Comparison of ENCODE assay signal across 1 worm cellular context in genomic region chrX:1627013-1627412, ce11.
TF ChIP-seq lines count a peak whose summit lies in the region.

No protein-coding gene starts in this region.

TF ChIP-seq in whole organism, L4 larva, 104 proteins besides CTCF, POLR2A, EP300 and RAD21 (continued from another document):
- TF ChIP-seq unc-62 (GFP tag; optimal IDR thresholded peaks at IDR 0.05 in 1 of 2; lab: Kevin White, UChicago) (peak; percentile 79 to 99), unc-62 (tag; optimal IDR thresholded peaks at IDR 0.05; lab: Kevin White, UChicago) (peak; percentile 88), ZK546.5 (tag; optimal IDR thresholded peaks at IDR 0.05; lab: Kevin White, UChicago) (peak; percentile 22 to 66), ztf-7 (tag; optimal IDR thresholded peaks at IDR 0.05; lab: Kevin White, UChicago) (peak; percentile 89), F26F4.8 (GFP tag; conservative IDR thresholded peaks at IDR 0.05; lab: Robert Waterston, UW) (no peak), mxl-3 (GFP tag; optimal IDR thresholded peaks at IDR 0.05; lab: Kevin White, UChicago) (peak; percentile 78), aly-2 (tag; optimal IDR thresholded peaks at IDR 0.05; lab: Kevin White, UChicago) (no peak), rbr-2 (tag; optimal IDR thresholded peaks at IDR 0.05; lab: Kevin White, UChicago) (peak; percentile 98), lin-39 (tag; optimal IDR thresholded peaks at IDR 0.05; lab: Kevin White, UChicago) (no peak), nhr-76 (tag; optimal IDR thresholded peaks at IDR 0.05; lab: Kevin White, UChicago) (peak; percentile 78), madf-9 (GFP tag; conservative IDR thresholded peaks at IDR 0.05; lab: Robert Waterston, UW) (peak; percentile 97), ces-1 (GFP tag; optimal IDR thresholded peaks at IDR 0.05; lab: Kevin White, UChicago) (peak; percentile 94), vab-7 (GFP tag; IDR thresholded peaks at IDR 0.05; lab: Robert Waterston, UW) (peak; percentile 96), ceh-32 (tag; optimal IDR thresholded peaks at IDR 0.05; lab: Kevin White, UChicago; ENCODE audit: poor library complexity) (peak; percentile 86), ceh-28 (tag; optimal IDR thresholded peaks at IDR 0.05; lab: Kevin White, UChicago) (peak; percentile 95), ceh-20 (GFP tag; IDR thresholded peaks at IDR 0.05; lab: Robert Waterston, UW) (peak; percentile 97), zip-11 (GFP tag; IDR thresholded peaks at IDR 0.05; lab: Robert Waterston, UW) (peak; percentile 61; the same call in 1 of the 2 replicates), sdz-12 (GFP tag; optimal IDR thresholded peaks at IDR 0.05; lab: Kevin White, UChicago) (peak; percentile 8), mep-1 (tag; optimal IDR thresholded peaks at IDR 0.05; lab: Kevin White, UChicago) (peak; percentile 99), nhr-6 (tag; optimal IDR thresholded peaks at IDR 0.05; lab: Kevin White, UChicago) (peak; percentile 93), dmd-6 (GFP tag; IDR thresholded peaks at IDR 0.05; lab: Robert Waterston, UW) (peak; percentile 95), saeg-2 (GFP tag; IDR thresholded peaks at IDR 0.05; lab: Robert Waterston, UW) (peak; percentile 95), ctbp-1 (GFP tag; IDR thresholded peaks at IDR 0.05; lab: Robert Waterston, UW) (peak; percentile 96), ceh-44 (GFP tag; IDR thresholded peaks at IDR 0.05; lab: Robert Waterston, UW) (no peak), unc-130 (GFP tag; optimal IDR thresholded peaks at IDR 0.05; lab: Kevin White, UChicago) (no peak), Y75B8A.6 (GFP tag; IDR thresholded peaks at IDR 0.05; lab: Robert Waterston, UW) (peak; percentile 91), D1046.2 (GFP tag; IDR thresholded peaks at IDR 0.05; lab: Robert Waterston, UW) (peak; percentile 84; the same call in 1 of the 2 replicates), tra-1 (GFP tag; IDR thresholded peaks at IDR 0.05; lab: Robert Waterston, UW) (peak; percentile 97), nhr-48 (tag; optimal IDR thresholded peaks at IDR 0.05; lab: Kevin White, UChicago) (peak; percentile 95), mes-2 (tag; optimal IDR thresholded peaks at IDR 0.05; lab: Kevin White, UChicago; ENCODE audit: poor library complexity, severe bottlenecking) (peak; percentile 98), Y48G9A.11 (GFP tag; IDR thresholded peaks at IDR 0.05; lab: Robert Waterston, UW) (no peak)
